Worm (Caenorhabditis elegans): ENCODE data around the gene sdn-1.

The sdn-1 gene

ce11 chrX:10541789-10542188, 51.3 kb downstream of the sdn-1 start:
- TF ChIP-seq ref-1 (GFP tag; conservative IDR thresholded peaks at IDR 0.05) (no peak), med-1 (GFP tag; optimal IDR thresholded peaks at IDR 0.05; ENCODE audit: insufficient read depth) (no peak), klf-2 (GFP tag; conservative IDR thresholded peaks at IDR 0.05) (no peak)

All from whole organism, midembryonic.